Worm (Caenorhabditis elegans) whole organism, L4 larva: ENCODE measurements around the gene C27C12.1.

Source experiments
- F26F4.8 ChIP-seq: fragments of 200-800 bp; sonication (Bioruptor generic); conservative IDR thresholded peaks from 2 replicates; pipeline ENCODE4 v1.3.6; 2022; ENCODE audit warnings: missing genetic modification characterization, missing compliant biosample characterization
- R02D3.7 ChIP-seq: fragments of 150-350 bp; sonication (generic microtip); optimal IDR thresholded peaks from 3 replicates; lab custom pipeline; 2014; ENCODE audit warnings: missing biosample characterization, missing genetic modification characterization
- T20F7.1 ChIP-seq: fragments of 200-800 bp; sonication (Bioruptor generic); optimal IDR thresholded peaks from 2 replicates; lab custom pipeline; 2018; ENCODE audit warnings: mild to moderate bottlenecking, missing genetic modification characterization, missing compliant biosample characterization
- T26A8.4 ChIP-seq: fragments of 200-800 bp; sonication (Bioruptor generic); IDR thresholded peaks from 2 replicates; pipeline ENCODE4 v1.3.6; 2022; ENCODE audit warnings: missing genetic modification characterization, missing compliant biosample characterization
- Y75B8A.6 ChIP-seq: fragments of 200-800 bp; sonication (Bioruptor generic); IDR thresholded peaks from 2 replicates; pipeline ENCODE4 v1.3.6; 2022; ENCODE audit warnings: missing genetic modification reagents, missing genetic modification characterization, missing compliant biosample characterization
- ZK337.2 ChIP-seq: fragments of 200-800 bp; sonication (Bioruptor generic); IDR thresholded peaks from 2 replicates; pipeline ENCODE4 v1.3.6; 2022; ENCODE audit warnings: missing genetic modification reagents, missing genetic modification characterization, missing compliant biosample characterization
- ZK546.5 ChIP-seq, 2 experiments: sonication (generic microtip); optimal IDR thresholded peaks; 2 replicates each; lab custom pipeline; 2017; ENCODE audit warnings: missing biosample characterization in 2 of 2, missing genetic modification characterization in 2 of 2
- aha-1 ChIP-seq: fragments of 150-350 bp; peaks from one replicate; lab custom pipeline; 2014; ENCODE audit warnings: missing biosample characterization, missing genetic modification characterization
- aly-2 ChIP-seq: sonication (generic microtip); optimal IDR thresholded peaks from 2 replicates; lab custom pipeline; 2018; ENCODE audit warnings: missing biosample characterization, missing genetic modification characterization
- ceh-44 ChIP-seq: fragments of 200-800 bp; sonication (Bioruptor generic); IDR thresholded peaks from 2 replicates; pipeline ENCODE4 v1.3.6; 2022; ENCODE audit warnings: missing genetic modification reagents, missing genetic modification characterization, missing compliant biosample characterization
- ctbp-1 ChIP-seq: fragments of 200-800 bp; sonication (Bioruptor generic); IDR thresholded peaks from 2 replicates; pipeline ENCODE4 v1.3.6; 2022; ENCODE audit warnings: missing genetic modification reagents, missing genetic modification characterization, missing compliant biosample characterization
- daf-16 ChIP-seq, 3 experiments: sonication (generic microtip); optimal IDR thresholded peaks; 2 replicates each; lab custom pipeline; 2016 to 2017; ENCODE audit warnings: missing genetic modification characterization in 3 of 3, missing genetic modification reagents in 3 of 3, mild to moderate bottlenecking in 2 of 3, missing compliant biosample characterization in 2 of 3, missing biosample characterization in 1 of 3, moderate library complexity in 1 of 3
- daf-8 ChIP-seq: fragments of 200-800 bp; sonication (Bioruptor generic); IDR thresholded peaks from 2 replicates; pipeline ENCODE4 v1.3.6; 2022; ENCODE audit warnings: missing genetic modification characterization, missing compliant biosample characterization
- dmd-6 ChIP-seq: fragments of 200-800 bp; sonication (Bioruptor generic); IDR thresholded peaks from 2 replicates; pipeline ENCODE4 v1.3.6; 2022; ENCODE audit warnings: missing genetic modification reagents, missing genetic modification characterization, missing compliant biosample characterization
- dmd-8 ChIP-seq: fragments of 200-800 bp; sonication (Bioruptor generic); IDR thresholded peaks from 2 replicates; pipeline ENCODE4 v1.3.6; 2022; ENCODE audit warnings: missing genetic modification characterization, missing compliant biosample characterization
- dmd-9 ChIP-seq: fragments of 200-800 bp; sonication (Bioruptor generic); IDR thresholded peaks from 2 replicates; pipeline ENCODE4 v1.3.6; 2022; ENCODE audit warnings: missing genetic modification reagents, missing genetic modification characterization, missing compliant biosample characterization
- duxl-1 ChIP-seq: sonication (generic microtip); optimal IDR thresholded peaks from 2 replicates; lab custom pipeline; 2016; ENCODE audit warnings: mild to moderate bottlenecking, missing genetic modification characterization, moderate library complexity, missing compliant biosample characterization; ENCODE audit not compliant: poor library complexity
- egl-43 ChIP-seq: fragments of 200-800 bp; sonication (Bioruptor generic); IDR thresholded peaks from 2 replicates; pipeline ENCODE4 v1.3.6; 2022; ENCODE audit warnings: missing genetic modification reagents, missing genetic modification characterization, missing compliant biosample characterization
- fkh-10 ChIP-seq: fragments of 150-350 bp; optimal IDR thresholded peaks from 2 replicates; lab custom pipeline; 2014; ENCODE audit warnings: missing biosample characterization, missing genetic modification reagents, missing genetic modification characterization
- fos-1 ChIP-seq: fragments of 150-350 bp; optimal IDR thresholded peaks from 2 replicates; lab custom pipeline; 2014; ENCODE audit warnings: missing biosample characterization, missing genetic modification characterization
- gei-8 ChIP-seq: fragments of 200-800 bp; sonication (Bioruptor generic); optimal IDR thresholded peaks from 2 replicates; lab custom pipeline; 2018; ENCODE audit warnings: mild to moderate bottlenecking, missing genetic modification characterization, missing compliant biosample characterization
- hlh-11 ChIP-seq: fragments of 200-800 bp; sonication (Bioruptor generic); optimal IDR thresholded peaks from 2 replicates; lab custom pipeline; 2018; ENCODE audit warnings: mild to moderate bottlenecking, missing genetic modification characterization, missing compliant biosample characterization
- jun-1 ChIP-seq: fragments of 150-350 bp; optimal IDR thresholded peaks from 2 replicates; lab custom pipeline; 2014; ENCODE audit warnings: missing biosample characterization, missing genetic modification reagents, missing genetic modification characterization
- lim-7 ChIP-seq: fragments of 200-800 bp; sonication (Bioruptor generic); IDR thresholded peaks from 2 replicates; pipeline ENCODE4 v1.3.6; 2022; ENCODE audit warnings: missing genetic modification characterization, missing compliant biosample characterization
- lin-1 ChIP-seq: fragments of 200-800 bp; sonication (Bioruptor generic); IDR thresholded peaks from 2 replicates; pipeline ENCODE4 v1.3.6; 2022; ENCODE audit warnings: missing genetic modification reagents, missing genetic modification characterization, missing compliant biosample characterization
- lin-13 ChIP-seq: fragments of 150-350 bp; optimal IDR thresholded peaks from 2 replicates; lab custom pipeline; 2014; ENCODE audit warnings: missing biosample characterization, missing genetic modification reagents, missing genetic modification characterization
- lin-15B ChIP-seq: fragments of 150-350 bp; sonication (generic microtip); optimal IDR thresholded peaks from 3 replicates; lab custom pipeline; 2014; ENCODE audit warnings: missing biosample characterization, missing genetic modification characterization
- lin-39 ChIP-seq: fragments of 150-350 bp; optimal IDR thresholded peaks from 2 replicates; lab custom pipeline; 2014; ENCODE audit warnings: missing biosample characterization, missing genetic modification reagents, missing genetic modification characterization
- lsy-2 ChIP-seq, 2 experiments: fragments of 150-350 bp in 1 of 2; sonication (generic microtip) in 1 of 2; optimal IDR thresholded peaks; 2 replicates each; lab custom pipeline; 2014 to 2017; ENCODE audit warnings: missing biosample characterization in 2 of 2, missing genetic modification characterization in 2 of 2
- mep-1 ChIP-seq: fragments of 150-350 bp; sonication (generic microtip); optimal IDR thresholded peaks from 3 replicates; lab custom pipeline; 2014; ENCODE audit warnings: missing biosample characterization, missing genetic modification characterization
- mes-2 ChIP-seq: sonication (generic microtip); optimal IDR thresholded peaks from 2 replicates; lab custom pipeline; 2016; ENCODE audit warnings: missing genotype, mild to moderate bottlenecking, missing genetic modification characterization, missing compliant biosample characterization; ENCODE audit not compliant: poor library complexity, severe bottlenecking
- mxl-2 ChIP-seq: fragments of 200-800 bp; sonication (Bioruptor generic); conservative IDR thresholded peaks from 2 replicates; pipeline ENCODE4 v1.3.6; 2022; ENCODE audit warnings: missing genetic modification reagents, missing genetic modification characterization, missing compliant biosample characterization
- mxl-3 ChIP-seq: fragments of 200-800 bp; sonication (Bioruptor generic); optimal IDR thresholded peaks from 2 replicates; lab custom pipeline; 2018; ENCODE audit warnings: mild to moderate bottlenecking, missing genetic modification characterization, missing compliant biosample characterization
- nhr-10 ChIP-seq: fragments of 150-350 bp; optimal IDR thresholded peaks from 2 replicates; lab custom pipeline; 2014; ENCODE audit warnings: missing biosample characterization, missing genetic modification characterization
- nhr-11 ChIP-seq: fragments of 150-350 bp; optimal IDR thresholded peaks from 2 replicates; lab custom pipeline; 2014; ENCODE audit warnings: missing biosample characterization, missing genetic modification characterization
- nhr-237 ChIP-seq: sonication (generic microtip); optimal IDR thresholded peaks from 2 replicates; lab custom pipeline; 2017; ENCODE audit warnings: missing biosample characterization, missing genetic modification characterization
- nhr-6 ChIP-seq: fragments of 150-350 bp; optimal IDR thresholded peaks from 2 replicates; lab custom pipeline; 2014; ENCODE audit warnings: missing biosample characterization, missing genetic modification characterization
- php-3 ChIP-seq: fragments of 200-800 bp; sonication (Bioruptor generic); IDR thresholded peaks from 2 replicates; pipeline ENCODE4 v1.3.6; 2022; ENCODE audit warnings: missing genetic modification reagents, missing genetic modification characterization, missing compliant biosample characterization
- rbr-2 ChIP-seq: sonication (generic microtip); optimal IDR thresholded peaks from 2 replicates; lab custom pipeline; 2016; ENCODE audit warnings: missing genotype, missing genetic modification characterization, missing compliant biosample characterization
- saeg-2 ChIP-seq: fragments of 200-800 bp; sonication (Bioruptor generic); IDR thresholded peaks from 2 replicates; pipeline ENCODE4 v1.3.6; 2022; ENCODE audit warnings: missing genetic modification reagents, missing genetic modification characterization, missing compliant biosample characterization
- skn-1 ChIP-seq: fragments of 150-350 bp; optimal IDR thresholded peaks from 2 replicates; lab custom pipeline; 2014; ENCODE audit warnings: missing biosample characterization, missing genetic modification characterization
- snpc-1.2 ChIP-seq: fragments of 200-800 bp; sonication (Bioruptor generic); IDR thresholded peaks from 2 replicates; pipeline ENCODE4 v1.3.6; 2022; ENCODE audit warnings: missing genetic modification reagents, missing genetic modification characterization, missing compliant biosample characterization
- snpc-4 ChIP-seq: fragments of 150-350 bp; optimal IDR thresholded peaks from 2 replicates; lab custom pipeline; 2014; ENCODE audit warnings: missing biosample characterization, missing genetic modification characterization
- spr-1 ChIP-seq: sonication (generic microtip); optimal IDR thresholded peaks from 2 replicates; lab custom pipeline; 2016; ENCODE audit warnings: mild to moderate bottlenecking, missing genetic modification characterization, missing compliant biosample characterization
- tag-97 ChIP-seq: fragments of 200-800 bp; sonication (Bioruptor generic); IDR thresholded peaks from 2 replicates; pipeline ENCODE4 v1.3.6; 2022; ENCODE audit warnings: missing genetic modification characterization, missing compliant biosample characterization
- unc-130 ChIP-seq: sonication (generic microtip); optimal IDR thresholded peaks from 2 replicates; lab custom pipeline; 2016; ENCODE audit warnings: missing genetic modification reagents, missing genetic modification characterization, missing compliant biosample characterization
- zag-1 ChIP-seq: fragments of 150-350 bp; optimal IDR thresholded peaks from 2 replicates; lab custom pipeline; 2014; ENCODE audit warnings: missing biosample characterization, missing genetic modification characterization
- ztf-7 ChIP-seq: fragments of 150-350 bp; optimal IDR thresholded peaks from 2 replicates; lab custom pipeline; 2014; ENCODE audit warnings: missing biosample characterization, missing genetic modification characterization

Gene C27C12.1

ce11 chrX:14813398-14813797, 40.2 kb downstream of the C27C12.1 start (continued):
- no peak for TF ChIP-seq lin-39
- TF ChIP-seq snpc-1.2 (GFP tag; lab: Robert Waterston, UW): no peak
- no peak for TF ChIP-seq aha-1 (tag; lab: Kevin White, UChicago)
- no peak for TF ChIP-seq F26F4.8 (GFP tag; lab: Robert Waterston, UW)
- TF ChIP-seq nhr-11 (tag; lab: Kevin White, UChicago): peak; percentile 59
- peak; percentile 64 for TF ChIP-seq hlh-11 (tag; lab: Kevin White, UChicago)
- no peak for TF ChIP-seq dmd-9 (GFP tag; lab: Robert Waterston, UW)
- TF ChIP-seq mep-1 (tag; lab: Kevin White, UChicago): peak; percentile 89
- no peak for TF ChIP-seq ZK337.2 (GFP tag; lab: Robert Waterston, UW)
- peak; percentile 77 for TF ChIP-seq T20F7.1 (GFP tag; lab: Kevin White, UChicago)
- no peak for TF ChIP-seq egl-43 (GFP tag; lab: Robert Waterston, UW)
- no peak for TF ChIP-seq daf-8 (GFP tag; lab: Robert Waterston, UW)
- no peak for TF ChIP-seq mxl-2 (GFP tag; lab: Robert Waterston, UW)
- peak; percentile 85 for TF ChIP-seq nhr-6 (tag; lab: Kevin White, UChicago)
- TF ChIP-seq ctbp-1 (GFP tag; lab: Robert Waterston, UW): no peak

ce11 chrX:14812061-14812460, 41.5 kb downstream of the C27C12.1 start, which contains the start of gene T04C10.3:
T04C10.3 (plus strand) TSS chrX:14812361.
- no peak for TF ChIP-seq lsy-2 (tag; optimal IDR thresholded peaks at IDR 0.05; lab: Kevin White, UChicago)
- no peak for TF ChIP-seq ZK546.5 (tag; optimal IDR thresholded peaks at IDR 0.05; lab: Kevin White, UChicago)

ce11 chrX:14810718-14811117, 42.8 kb downstream of the C27C12.1 start, which contains the start of gene atf-4:
atf-4 (minus strand) TSS chrX:14810810.
- no peak for TF ChIP-seq unc-130 (GFP tag; lab: Kevin White, UChicago)
- peak; percentile 34; the same call in 1 of the 2 replicates for TF ChIP-seq egl-43 (GFP tag; lab: Robert Waterston, UW)
- no peak for TF ChIP-seq duxl-1
- TF ChIP-seq dmd-8: peak; percentile 65; the same call in 1 of the 2 replicates
- TF ChIP-seq ztf-7 (tag; lab: Kevin White, UChicago): peak; percentile 46
- peak; percentile 87 for TF ChIP-seq dmd-6 (GFP tag; lab: Robert Waterston, UW)
- TF ChIP-seq T26A8.4: peak; percentile 62; the same call in 1 of the 2 replicates
- no peak for TF ChIP-seq zag-1 (tag; lab: Kevin White, UChicago)
- TF ChIP-seq php-3 (GFP tag; lab: Robert Waterston, UW): no peak
- TF ChIP-seq lin-15B: no peak
- TF ChIP-seq lin-1: peak; percentile 68
- no peak for TF ChIP-seq gei-8 (GFP tag; lab: Kevin White, UChicago)
- no peak for TF ChIP-seq nhr-237 (tag; lab: Kevin White, UChicago)
- peak; percentile 51 for TF ChIP-seq aha-1 (tag; lab: Kevin White, UChicago)
- peak; percentile 72 for TF ChIP-seq nhr-10 (tag; lab: Kevin White, UChicago)
- TF ChIP-seq Y75B8A.6 (GFP tag; lab: Robert Waterston, UW): no peak
- no peak for TF ChIP-seq fos-1 (tag; lab: Kevin White, UChicago)
- TF ChIP-seq rbr-2 (tag; lab: Kevin White, UChicago): peak; percentile 16
- no peak for TF ChIP-seq nhr-6 (tag; lab: Kevin White, UChicago)
- no peak for TF ChIP-seq mxl-2 (GFP tag; lab: Robert Waterston, UW)
- no peak for TF ChIP-seq daf-16 (GFP tag; optimal IDR thresholded peaks at IDR 0.05; lab: Kevin White, UChicago)
- peak; percentile 71 for TF ChIP-seq daf-16 (tag; optimal IDR thresholded peaks at IDR 0.05; lab: Kevin White, UChicago)
- no peak for TF ChIP-seq tag-97
- no peak for TF ChIP-seq snpc-4 (tag; lab: Kevin White, UChicago)
- no peak for TF ChIP-seq snpc-1.2 (GFP tag; lab: Robert Waterston, UW)
- no peak for TF ChIP-seq daf-8 (GFP tag; lab: Robert Waterston, UW)
- no peak for TF ChIP-seq aly-2
- TF ChIP-seq skn-1 (tag; lab: Kevin White, UChicago): no peak
- TF ChIP-seq jun-1 (tag; lab: Kevin White, UChicago): no peak
- peak; percentile 24 for TF ChIP-seq lin-13
- TF ChIP-seq mxl-3 (GFP tag; lab: Kevin White, UChicago): peak; percentile 63
- TF ChIP-seq spr-1 (tag; lab: Kevin White, UChicago): no peak
- no peak for TF ChIP-seq ceh-44 (GFP tag; lab: Robert Waterston, UW)
- no peak for TF ChIP-seq R02D3.7 (tag; lab: Kevin White, UChicago)
- TF ChIP-seq lim-7 (GFP tag; lab: Robert Waterston, UW): no peak
- no peak for TF ChIP-seq saeg-2 (GFP tag; lab: Robert Waterston, UW)
- peak; percentile 52 for TF ChIP-seq mes-2
- no peak for TF ChIP-seq fkh-10
